Fruit fly (Drosophila melanogaster): Measurements from ENCODE around the gene kst.

The kst gene

DNA sequence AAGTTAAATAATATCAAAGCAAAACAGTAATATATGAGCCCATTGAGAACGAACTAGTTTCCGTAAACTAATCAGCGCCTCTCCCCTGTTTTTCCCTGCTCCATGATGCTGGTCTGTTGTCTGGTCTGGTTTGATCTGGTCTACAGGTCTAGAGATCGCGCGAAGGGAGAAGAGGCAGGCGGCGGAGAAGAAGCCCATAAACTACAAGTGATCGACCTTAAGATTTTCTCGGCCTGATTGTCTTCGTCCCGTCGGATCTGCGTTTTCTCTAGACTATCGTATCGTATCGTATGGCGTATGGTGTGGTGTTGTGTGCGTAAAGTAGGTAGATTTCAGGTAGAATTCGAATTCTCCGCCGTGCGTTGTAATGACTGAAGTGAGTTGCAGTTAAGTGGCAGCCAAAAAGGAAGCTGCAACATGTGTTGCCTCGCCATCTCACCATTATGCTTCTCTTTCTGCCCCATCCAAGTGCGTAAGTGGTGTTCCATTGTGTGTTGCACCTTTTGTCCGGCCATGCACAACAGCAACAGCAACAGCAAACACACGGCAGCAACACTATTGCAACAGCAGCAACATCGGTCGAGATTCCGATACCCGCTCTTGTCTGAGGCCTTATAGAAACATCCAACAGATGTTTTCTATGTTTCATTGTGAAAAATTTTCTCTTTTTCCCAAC lies 73.1 kb downstream of the kst start (continued):
- TF ChIP-seq CG13894 (tag; optimal IDR thresholded peaks at IDR 0.05) (peak; percentile 6), CG32532 (GFP tag; IDR thresholded peaks at IDR 0.05) (no peak), zen (tag; optimal IDR thresholded peaks at IDR 0.05) (peak; percentile 62), cad (GFP tag; optimal IDR thresholded peaks at IDR 0.05) (peak; percentile 33), CG11504 (tag; optimal IDR thresholded peaks at IDR 0.05) (peak; percentile 11), CG5180 (GFP tag; optimal IDR thresholded peaks at IDR 0.05) (peak; percentile 24), Opbp (GFP tag; IDR thresholded peaks at IDR 0.05; ENCODE audit: partially characterized antibody) (0 out of 3 replicates have a peak, but pooled peaks have one; percentile 11), CG15479 (GFP tag; optimal IDR thresholded peaks at IDR 0.05) (peak; percentile 86), CG3838 (GFP tag; optimal IDR thresholded peaks at IDR 0.05) (peak; percentile 56), D (optimal IDR thresholded peaks at IDR 0.05) (peak; percentile 96), D (GFP tag; optimal IDR thresholded peaks at IDR 0.05) (no peak), CG2712 (tag; optimal IDR thresholded peaks at IDR 0.05) (peak; percentile 6), ac (GFP tag; optimal IDR thresholded peaks at IDR 0.05) (peak; percentile 63), CkIIα-i1 (GFP tag; IDR thresholded peaks at IDR 0.05) (no peak), Sry-β (GFP tag; optimal IDR thresholded peaks at IDR 0.05) (peak; percentile 62), Drgx (GFP tag; IDR thresholded peaks at IDR 0.05) (no peak)

DNA sequence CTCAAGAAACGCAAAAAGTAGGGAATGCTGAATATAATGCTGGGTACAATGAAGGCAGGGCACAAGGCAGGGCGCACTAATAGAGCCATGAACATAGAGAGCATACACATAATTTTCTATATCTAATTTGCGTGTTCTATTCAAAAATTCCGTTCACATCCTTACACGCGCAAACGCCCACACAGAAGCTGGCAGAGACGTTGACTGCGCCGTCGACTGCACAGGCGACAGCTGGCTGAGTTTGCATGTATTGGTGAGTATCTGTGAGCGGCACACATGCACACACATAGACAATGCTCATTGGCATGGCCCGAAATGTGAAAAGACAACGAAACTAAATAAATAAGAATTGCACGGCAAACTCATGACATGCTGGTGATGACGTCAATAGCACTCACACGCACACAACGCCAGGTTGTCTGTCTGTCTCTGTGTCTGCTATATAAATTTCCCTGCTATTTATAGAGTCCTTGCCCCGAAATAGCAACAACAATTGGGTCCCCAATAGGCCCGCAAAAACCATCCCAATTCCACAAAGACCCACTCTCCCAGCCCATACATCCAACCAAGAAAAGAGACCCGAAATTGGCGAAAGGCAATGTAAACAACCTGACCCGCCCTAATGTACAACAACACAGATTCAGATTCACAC lies 74.4 kb downstream of the kst start:
- peak; percentile 52 for TF ChIP-seq sens (GFP tag)
- TF ChIP-seq Stat92E (GFP tag; optimal IDR thresholded peaks at IDR 0.05), result no peak
- no peak for TF ChIP-seq onecut (GFP tag; IDR thresholded peaks at IDR 0.05)
- no peak for TF ChIP-seq fru (optimal IDR thresholded peaks at IDR 0.05)
- 0 out of 4 replicates have a peak, but pooled peaks have one; percentile 33 for TF ChIP-seq chinmo (GFP tag; IDR thresholded peaks at IDR 0.05; ENCODE audit: partially characterized antibody)
- TF ChIP-seq sd (tag; optimal IDR thresholded peaks at IDR 0.05), result peak; percentile 28
- peak; percentile 75 for TF ChIP-seq Med (GFP tag)
- no peak for TF ChIP-seq vnd (GFP tag; IDR thresholded peaks at IDR 0.05; ENCODE audit: partially characterized antibody)
- peak; percentile 66; the same call in 1 of the 3 replicates for TF ChIP-seq CG2199 (GFP tag; IDR thresholded peaks at IDR 0.05)
- TF ChIP-seq ci (GFP tag; IDR thresholded peaks at IDR 0.05), result 0 out of 3 replicates have a peak, but pooled peaks have one; percentile 26
- TF ChIP-seq CG14860 (GFP tag; IDR thresholded peaks at IDR 0.05; ENCODE audit: partially characterized antibody), result no peak
- no peak for TF ChIP-seq klu (GFP tag; IDR thresholded peaks at IDR 0.05)
- no peak for TF ChIP-seq slp2 (GFP tag; optimal IDR thresholded peaks at IDR 0.05)
- no peak for TF ChIP-seq CG10462 (GFP tag; optimal IDR thresholded peaks at IDR 0.05)
- no peak for TF ChIP-seq CG10321 (GFP tag; IDR thresholded peaks at IDR 0.05)
- no peak for TF ChIP-seq chif (GFP tag; optimal IDR thresholded peaks at IDR 0.05)
- TF ChIP-seq NFAT (GFP tag; IDR thresholded peaks at IDR 0.05), result 0 out of 2 replicates have a peak, but pooled peaks have one; percentile 15
- TF ChIP-seq nau (GFP tag; optimal IDR thresholded peaks at IDR 0.05), result peak; percentile 30
- no peak for TF ChIP-seq MBD-R2 (GFP tag; IDR thresholded peaks at IDR 0.05)
- TF ChIP-seq CG13894 (tag; optimal IDR thresholded peaks at IDR 0.05), result peak; percentile 73
- TF ChIP-seq sr (GFP tag; IDR thresholded peaks at IDR 0.05), result peak; percentile 70
- TF ChIP-seq abd-A (tag; optimal IDR thresholded peaks at IDR 0.05), result peak; percentile 86
- no peak for TF ChIP-seq vfl (GFP tag; optimal IDR thresholded peaks at IDR 0.05)
- TF ChIP-seq tll (GFP tag; optimal IDR thresholded peaks at IDR 0.05), result peak in 1 of 2 experiments; percentile 69
- 0 out of 2 replicates have a peak, but pooled peaks have one; percentile 9 for TF ChIP-seq vvl (GFP tag; IDR thresholded peaks at IDR 0.05)
- no peak for TF ChIP-seq Nf-YA (GFP tag; IDR thresholded peaks at IDR 0.05)
- no peak for TF ChIP-seq Hand (GFP tag; optimal IDR thresholded peaks at IDR 0.05)
- 0 out of 2 replicates have a peak, but pooled peaks have one; percentile 44 for TF ChIP-seq CG16779 (GFP tag; IDR thresholded peaks at IDR 0.05)
- TF ChIP-seq lov (optimal IDR thresholded peaks at IDR 0.05), result no peak
- no peak for TF ChIP-seq lov (GFP tag; IDR thresholded peaks at IDR 0.05)
- no peak for TF ChIP-seq pita (GFP tag; optimal IDR thresholded peaks at IDR 0.05)
- peak; percentile 89 for TF ChIP-seq Adf1 (GFP tag; IDR thresholded peaks at IDR 0.05)
- peak; percentile 60 for TF ChIP-seq twi (tag; optimal IDR thresholded peaks at IDR 0.05)
